Fruit fly (Drosophila melanogaster) Kc167 (cell line): Measurements from ENCODE around the gene CG6012.

ENCODE experiments used
- Sin3A ChIP-seq: fragments of >200 bp; optimal IDR thresholded peaks from 2 replicates; lab custom pipeline; 2018; ENCODE audit warnings: missing external identifiers
- insv ChIP-seq: fragments of >200 bp; optimal IDR thresholded peaks from 3 replicates; lab custom pipeline; 2018; ENCODE audit warnings: missing external identifiers

- TF ChIP-seq Sin3A (lab: Kevin White, UChicago) (no peak), insv (lab: Kevin White, UChicago) (no peak)
These were observed 23.4 kb upstream of the CG6012 start for dm6 chr2L:16884702-16885101.
